Fruit fly (Drosophila melanogaster) whole organism, embryonic: ENCODE measurements around the gene CG15890.
A peak's percentile ranks its signal among the peaks of the same experiment; 100 is the strongest.

Experiments used
- Blimp-1 ChIP-seq: fragments of 200-800 bp; sonication (Bioruptor generic); optimal IDR thresholded peaks from 3 replicates; lab custom pipeline; 2018; ENCODE audit warnings: missing biosample characterization, missing genetic modification characterization, mild to moderate bottlenecking, moderate library complexity, missing genetic modification reagents
- CG10147 ChIP-seq: fragments of 200-800 bp; sonication (Bioruptor generic); optimal IDR thresholded peaks from 2 replicates; lab custom pipeline; 2019; ENCODE audit warnings: missing biosample characterization, mild to moderate bottlenecking, missing genetic modification characterization, moderate library complexity
- CG11723 ChIP-seq: fragments of 200-800 bp; sonication (Bioruptor generic); optimal IDR thresholded peaks from 2 replicates; lab custom pipeline; 2017; ENCODE audit warnings: missing biosample characterization, mild to moderate bottlenecking, missing genetic modification characterization
- CG12155 ChIP-seq: fragments of 200-800 bp; sonication (Bioruptor generic); optimal IDR thresholded peaks from 3 replicates; lab custom pipeline; 2016; ENCODE audit warnings: missing biosample characterization, missing genetic modification characterization
- CG12942 ChIP-seq: fragments of 200-800 bp; sonication (Bioruptor generic); optimal IDR thresholded peaks from 3 replicates; lab custom pipeline; 2016; ENCODE audit warnings: missing biosample characterization, missing genetic modification characterization
- CG14014 ChIP-seq: fragments of 200-800 bp; sonication (Bioruptor generic); IDR thresholded peaks from 2 replicates; pipeline ENCODE4 v1.3.6; 2022; ENCODE audit warnings: missing biosample characterization, missing genetic modification characterization
- CG14965 ChIP-seq: fragments of 200-800 bp; sonication (Bioruptor generic); optimal IDR thresholded peaks from 2 replicates; lab custom pipeline; 2016; ENCODE audit warnings: missing biosample characterization, missing genetic modification characterization, borderline replicate concordance
- CG16813 ChIP-seq: fragments of 200-800 bp; sonication (Bioruptor generic); IDR thresholded peaks from 3 replicates; pipeline ENCODE4 v1.3.6; 2022; ENCODE audit warnings: missing biosample characterization, missing genetic modification characterization; ENCODE audit not compliant: partially characterized antibody
- CG17568 ChIP-seq: fragments of 200-800 bp; sonication (Bioruptor generic); optimal IDR thresholded peaks from 2 replicates; lab custom pipeline; 2018; ENCODE audit warnings: missing biosample characterization, mild to moderate bottlenecking, missing genetic modification characterization, moderate library complexity
- CG31441 ChIP-seq: fragments of 200-800 bp; sonication (Bioruptor generic); IDR thresholded peaks from 2 replicates; pipeline ENCODE4 v1.3.6; 2022; ENCODE audit warnings: missing biosample characterization, missing genetic modification characterization
- CG3281 ChIP-seq: fragments of 200-800 bp; sonication (Bioruptor generic); optimal IDR thresholded peaks from 3 replicates; lab custom pipeline; 2017; ENCODE audit warnings: missing biosample characterization, mild to moderate bottlenecking, missing genetic modification characterization
- CG33557 ChIP-seq: fragments of 200-800 bp; sonication (Bioruptor generic); optimal IDR thresholded peaks from 2 replicates; lab custom pipeline; 2019; ENCODE audit warnings: missing biosample characterization, mild to moderate bottlenecking, missing genetic modification characterization, moderate library complexity
- CG34376 ChIP-seq: fragments of 200-800 bp; sonication (Bioruptor generic); optimal IDR thresholded peaks from 2 replicates; lab custom pipeline; 2018; ENCODE audit warnings: missing biosample characterization, mild to moderate bottlenecking, missing genetic modification characterization
- CG6254 ChIP-seq: fragments of 200-800 bp; sonication (Bioruptor generic); optimal IDR thresholded peaks from 3 replicates; lab custom pipeline; 2017; ENCODE audit warnings: mild to moderate bottlenecking, missing biosample characterization, missing genetic modification reagents, missing genetic modification characterization
- CG6791 ChIP-seq: fragments of 200-800 bp; sonication (Bioruptor generic); IDR thresholded peaks from 3 replicates; pipeline ENCODE4 v1.3.6; 2022; ENCODE audit warnings: missing biosample characterization, missing genetic modification characterization; ENCODE audit not compliant: partially characterized antibody
- CG7271 ChIP-seq: fragments of 200-800 bp; sonication (Bioruptor generic); optimal IDR thresholded peaks from 2 replicates; lab custom pipeline; 2018; ENCODE audit warnings: missing biosample characterization, mild to moderate bottlenecking, missing genetic modification characterization, moderate library complexity
- CG8359 ChIP-seq: fragments of 200-800 bp; sonication (Bioruptor generic); optimal IDR thresholded peaks from 2 replicates; lab custom pipeline; 2017; ENCODE audit warnings: missing biosample characterization, mild to moderate bottlenecking, missing genetic modification characterization, borderline replicate concordance
- CTCF ChIP-seq: fragments of 200-800 bp; sonication (Bioruptor generic); optimal IDR thresholded peaks from 2 replicates; lab custom pipeline; 2017; ENCODE audit warnings: missing biosample characterization, mild to moderate bottlenecking, missing genetic modification characterization, moderate library complexity
- Dip2 ChIP-seq: fragments of 200-800 bp; sonication (Bioruptor generic); IDR thresholded peaks from 2 replicates; pipeline ENCODE4 v1.3.6; 2022; ENCODE audit warnings: missing biosample characterization, missing genetic modification characterization
- Dp ChIP-seq: fragments of 200-800 bp; sonication (Bioruptor generic); optimal IDR thresholded peaks from 2 replicates; lab custom pipeline; 2018; ENCODE audit warnings: missing biosample characterization, mild to moderate bottlenecking, missing genetic modification characterization, moderate library complexity
- E2f2 ChIP-seq: fragments of 200-800 bp; sonication (Bioruptor generic); IDR thresholded peaks from 2 replicates; pipeline ENCODE4 v1.3.6; 2022; ENCODE audit warnings: missing biosample characterization, missing genetic modification characterization
- Ets65A ChIP-seq: fragments of 200-800 bp; sonication (Bioruptor generic); peaks from one replicate; lab custom pipeline; 2016; ENCODE audit warnings: missing biosample characterization, missing genetic modification characterization
- Hand ChIP-seq: fragments of 200-800 bp; sonication (Bioruptor generic); optimal IDR thresholded peaks from 2 replicates; lab custom pipeline; 2017; ENCODE audit warnings: mild to moderate bottlenecking, missing biosample characterization, missing genetic modification reagents, missing genetic modification characterization
- Hr39 ChIP-seq: fragments of >200 bp; optimal IDR thresholded peaks from 2 replicates; lab custom pipeline; 2017
- Hr51 ChIP-seq, 2 experiments: fragments of 200-800 bp; sonication (Bioruptor generic); optimal IDR thresholded peaks; 2 replicates in 1 of 2; 3 replicates in 1 of 2; lab custom pipeline; 2016 to 2018; ENCODE audit warnings: missing biosample characterization in 2 of 2, missing genetic modification characterization in 2 of 2, mild to moderate bottlenecking in 1 of 2, moderate library complexity in 1 of 2
- MBD-R2 ChIP-seq: fragments of 200-800 bp; sonication (Bioruptor generic); IDR thresholded peaks from 2 replicates; pipeline ENCODE4 v1.3.6; 2022; ENCODE audit warnings: missing biosample characterization, missing genetic modification characterization
- Med ChIP-seq: fragments of 200-800 bp; sonication (Bioruptor generic); peaks from one replicate; lab custom pipeline; 2016; ENCODE audit warnings: missing biosample characterization, missing genetic modification characterization, mild to moderate bottlenecking, inconsistent platforms, moderate library complexity
- Nf-YB ChIP-seq: fragments of 200-800 bp; sonication (Bioruptor generic); optimal IDR thresholded peaks from 3 replicates; lab custom pipeline; 2019; ENCODE audit warnings: missing biosample characterization, mild to moderate bottlenecking, missing genetic modification characterization, moderate library complexity
- Oaz ChIP-seq: fragments of 200-800 bp; sonication (Bioruptor generic); IDR thresholded peaks from 2 replicates; pipeline ENCODE4 v1.3.6; 2022; ENCODE audit warnings: missing biosample characterization, missing genetic modification characterization
- Oli ChIP-seq: fragments of 200-800 bp; sonication (Bioruptor generic); optimal IDR thresholded peaks from 2 replicates; lab custom pipeline; 2018; ENCODE audit warnings: missing biosample characterization, mild to moderate bottlenecking, missing genetic modification characterization, moderate library complexity
- Sry-δ ChIP-seq: fragments of 200-800 bp; sonication (Bioruptor generic); optimal IDR thresholded peaks from 2 replicates; lab custom pipeline; 2016; ENCODE audit warnings: missing biosample characterization, missing genetic modification characterization
- Usf ChIP-seq: fragments of 200-800 bp; sonication (Bioruptor generic); optimal IDR thresholded peaks from 2 replicates; lab custom pipeline; 2017; ENCODE audit warnings: missing genotype, missing biosample characterization, missing genetic modification characterization
- ash1 ChIP-seq: fragments of 200-800 bp; sonication (Bioruptor generic); optimal IDR thresholded peaks from 2 replicates; lab custom pipeline; 2018; ENCODE audit warnings: missing biosample characterization, mild to moderate bottlenecking, missing genetic modification characterization
- bigmax ChIP-seq: fragments of 200-800 bp; sonication (Bioruptor generic); optimal IDR thresholded peaks from 2 replicates; lab custom pipeline; 2018; ENCODE audit warnings: missing biosample characterization, mild to moderate bottlenecking, missing genetic modification characterization
- cg ChIP-seq: fragments of 200-800 bp; sonication (Bioruptor generic); optimal IDR thresholded peaks from 3 replicates; lab custom pipeline; 2019; ENCODE audit warnings: missing biosample characterization, mild to moderate bottlenecking, missing genetic modification characterization, moderate library complexity
- chif ChIP-seq, 2 experiments: fragments of 200-800 bp; sonication (Bioruptor generic); optimal IDR thresholded peaks; 3 replicates each; lab custom pipeline; 2016; ENCODE audit warnings: missing biosample characterization in 2 of 2, missing genetic modification characterization in 2 of 2
- chinmo ChIP-seq: fragments of 200-800 bp; sonication (Bioruptor generic); IDR thresholded peaks from 4 replicates; pipeline ENCODE4 v1.3.6; 2022; ENCODE audit warnings: missing biosample characterization, missing genetic modification characterization; ENCODE audit not compliant: partially characterized antibody
- cwo ChIP-seq: fragments of 200-800 bp; sonication (Bioruptor generic); optimal IDR thresholded peaks from 3 replicates; lab custom pipeline; 2017; ENCODE audit warnings: missing biosample characterization, missing genetic modification characterization, mild to moderate bottlenecking, moderate library complexity, missing genetic modification reagents
- danr ChIP-seq: fragments of 200-800 bp; sonication (Bioruptor generic); IDR thresholded peaks from 2 replicates; pipeline ENCODE4 v1.3.6; 2022; ENCODE audit warnings: missing biosample characterization, missing genetic modification characterization
- fu2 ChIP-seq: fragments of 200-800 bp; sonication (Bioruptor generic); optimal IDR thresholded peaks from 2 replicates; lab custom pipeline; 2016; ENCODE audit warnings: missing biosample characterization, missing genetic modification characterization
- gcm2 ChIP-seq: fragments of 200-800 bp; sonication (Bioruptor generic); optimal IDR thresholded peaks from 2 replicates; lab custom pipeline; 2016; ENCODE audit warnings: missing biosample characterization, missing genetic modification characterization
- grn ChIP-seq: fragments of 200-800 bp; sonication (Bioruptor generic); optimal IDR thresholded peaks from 3 replicates; lab custom pipeline; 2017; ENCODE audit warnings: missing biosample characterization, missing genetic modification characterization
- onecut ChIP-seq: fragments of 200-800 bp; sonication (Bioruptor generic); IDR thresholded peaks from 2 replicates; pipeline ENCODE4 v1.3.6; 2022; ENCODE audit warnings: missing biosample characterization, missing genetic modification characterization
- sens ChIP-seq: fragments of 200-800 bp; sonication (Bioruptor generic); peaks from one replicate; lab custom pipeline; 2016; ENCODE audit warnings: missing biosample characterization, missing genetic modification characterization
- vvl ChIP-seq: fragments of 200-800 bp; sonication (Bioruptor generic); IDR thresholded peaks from 2 replicates; pipeline ENCODE4 v1.3.6; 2022; ENCODE audit warnings: missing biosample characterization, missing genetic modification characterization
- yki ChIP-seq: fragments of >200 bp; optimal IDR thresholded peaks from 3 replicates; lab custom pipeline; 2018

Gene CG15890

dm6 chrX:14784002-14784568, 18.5 kb upstream of the CG15890 start, which contains the start of gene Ag5r2 (continued):
- TF ChIP-seq Dp (no peak), ash1 (GFP tag; lab: Kevin White, UChicago) (no peak), CG12155 (GFP tag; lab: Kevin White, UChicago) (no peak), cwo (GFP tag; lab: Kevin White, UChicago) (peak; percentile 38), grn (peak; percentile 64), CG34376 (GFP tag; lab: Kevin White, UChicago) (peak; percentile 14), CG8359 (GFP tag; lab: Kevin White, UChicago) (no peak), Sry-δ (GFP tag; lab: Kevin White, UChicago) (no peak), CG16813 (peak; percentile 41; the same call in 1 of the 3 replicates)

DNA sequence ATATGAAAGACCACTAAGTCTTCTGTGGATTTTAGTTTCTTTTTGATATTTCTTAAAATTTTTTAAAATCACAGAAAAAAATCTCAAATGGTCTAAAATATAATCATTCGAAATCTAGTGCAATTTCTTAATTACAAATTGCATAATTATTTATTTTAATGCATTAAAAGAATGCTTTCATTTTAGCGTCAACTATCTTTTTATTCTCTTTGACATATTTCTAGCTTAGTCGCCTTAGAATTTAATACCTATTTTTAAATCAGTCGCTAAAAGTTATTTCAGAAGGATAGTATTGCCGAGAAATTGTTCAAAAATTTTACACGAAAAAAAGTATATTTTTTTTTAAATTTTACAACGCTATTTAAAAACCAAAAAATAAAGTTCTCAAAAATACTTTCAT, 10.9 kb upstream of the CG15890 start, which contains the start of gene CG5347:
CG5347 (plus strand) TSS at position 301 of the 400 bp plus-strand sequence.
- TF ChIP-seq Blimp-1 (GFP tag; lab: Kevin White, UChicago), result no peak
- TF ChIP-seq Ets65A (GFP tag; lab: Kevin White, UChicago), result no peak
- no peak for TF ChIP-seq Hand (GFP tag; lab: Kevin White, UChicago)
- TF ChIP-seq chinmo (GFP tag; lab: Robert Waterston, UW), result no peak
- no peak for TF ChIP-seq ash1 (GFP tag; lab: Kevin White, UChicago)
- no peak for TF ChIP-seq Usf (GFP tag; lab: Kevin White, UChicago)
- TF ChIP-seq CTCF (GFP tag; lab: Kevin White, UChicago), result no peak

DNA sequence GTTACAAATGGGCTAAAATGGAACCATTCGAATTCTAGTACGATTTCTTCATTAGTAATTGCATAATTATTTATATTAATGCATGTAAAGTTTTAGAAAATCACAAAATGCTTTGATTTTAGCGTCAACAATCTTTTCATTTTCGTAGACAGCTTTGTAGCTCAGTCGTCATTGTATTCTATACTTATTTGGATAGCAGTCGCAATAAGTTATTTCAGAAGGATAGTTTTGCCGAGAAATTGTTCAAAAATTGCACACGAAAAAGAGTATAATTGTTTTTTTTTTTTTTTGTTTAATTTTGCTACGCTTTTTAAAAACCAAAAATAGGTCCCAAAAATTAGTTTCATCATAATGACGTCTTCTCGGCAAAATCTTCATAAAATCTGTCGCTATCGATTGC, 9.4 kb upstream of the CG15890 start, which contains the start of gene CG5334:
CG5334 (plus strand) TSS at position 301 of the 400 bp plus-strand sequence.
- TF ChIP-seq CG14014 (no peak), CG12942 (GFP tag; lab: Kevin White, UChicago) (no peak)

- no peak for TF ChIP-seq sens (GFP tag; lab: Kevin White, UChicago)
- TF ChIP-seq CG31441 (GFP tag; lab: Robert Waterston, UW), result no peak
- TF ChIP-seq fu2, result no peak
- TF ChIP-seq Oaz (GFP tag; lab: Robert Waterston, UW), result no peak
- no peak for TF ChIP-seq CG3281 (GFP tag; lab: Kevin White, UChicago)
- TF ChIP-seq MBD-R2, result no peak
- TF ChIP-seq CG14965 (GFP tag; lab: Kevin White, UChicago), result no peak
- TF ChIP-seq CG7271, result no peak
- TF ChIP-seq gcm2 (GFP tag; lab: Kevin White, UChicago), result no peak
- TF ChIP-seq Med (GFP tag; lab: Kevin White, UChicago), result peak; percentile 29
- no peak for TF ChIP-seq CG17568 (GFP tag; lab: Kevin White, UChicago)
- no peak for TF ChIP-seq yki
- TF ChIP-seq danr (GFP tag; lab: Robert Waterston, UW), result no peak
- no peak for TF ChIP-seq onecut (GFP tag; lab: Robert Waterston, UW)
- TF ChIP-seq CG10147, result no peak
- no peak for TF ChIP-seq Hr51 (GFP tag; optimal IDR thresholded peaks at IDR 0.05; lab: Kevin White, UChicago)
- TF ChIP-seq CG6791 (GFP tag; lab: Robert Waterston, UW), result no peak
- TF ChIP-seq bigmax (GFP tag; lab: Kevin White, UChicago), result no peak
- TF ChIP-seq vvl, result peak; percentile 47; the same call in 1 of the 2 replicates
- TF ChIP-seq chif (GFP tag; optimal IDR thresholded peaks at IDR 0.05; lab: Kevin White, UChicago), result no peak
- TF ChIP-seq cg (GFP tag; lab: Kevin White, UChicago), result peak; percentile 53
- no peak for TF ChIP-seq Hr39
- no peak for TF ChIP-seq CG11723 (GFP tag; lab: Kevin White, UChicago)
- no peak for TF ChIP-seq CG33557 (GFP tag; lab: Kevin White, UChicago)
- TF ChIP-seq Nf-YB (GFP tag; lab: Kevin White, UChicago), result no peak
- TF ChIP-seq Dip2 (GFP tag; lab: Robert Waterston, UW), result no peak
- TF ChIP-seq Oli (tag; lab: Kevin White, UChicago), result no peak
- TF ChIP-seq E2f2, result no peak
- TF ChIP-seq CG6254 (GFP tag; lab: Kevin White, UChicago), result no peak
Measured at dm6 chrX:14765024-14765423, 563 bp downstream of the CG15890 start.
